Worm (Caenorhabditis elegans) whole organism, L1 larva: Measurements from ENCODE around the gene cox-6C.

Experiments used
- C04F5.9 ChIP-seq: sonication (generic microtip); optimal IDR thresholded peaks from 2 replicates; lab custom pipeline; 2016; ENCODE audit warnings: missing genetic modification characterization, missing compliant biosample characterization
- F16B12.6 ChIP-seq: fragments of 150-350 bp; optimal IDR thresholded peaks from 2 replicates; lab custom pipeline; 2014; ENCODE audit warnings: missing biosample characterization, missing genetic modification characterization
- aha-1 ChIP-seq: fragments of 150-350 bp; optimal IDR thresholded peaks from 2 replicates; lab custom pipeline; 2014; ENCODE audit warnings: missing biosample characterization, missing genetic modification characterization
- elt-2 ChIP-seq: sonication (generic microtip); optimal IDR thresholded peaks from 2 replicates; lab custom pipeline; 2016; ENCODE audit warnings: missing genetic modification characterization, mild to moderate bottlenecking, inconsistent platforms, missing compliant biosample characterization, missing genetic modification reagents
- ets-5 ChIP-seq: fragments of 200-800 bp; sonication (Bioruptor generic); IDR thresholded peaks from 2 replicates; pipeline ENCODE4 v1.3.6; 2022; ENCODE audit warnings: missing genetic modification characterization, missing compliant biosample characterization
- mdl-1 ChIP-seq, 2 experiments: fragments of 150-350 bp; optimal IDR thresholded peaks; 2 replicates each; lab custom pipeline; 2014 to 2017; ENCODE audit warnings: missing biosample characterization in 2 of 2, missing genetic modification characterization in 2 of 2, inconsistent platforms in 1 of 2
- nhr-11 ChIP-seq: fragments of 150-350 bp; optimal IDR thresholded peaks from 2 replicates; lab custom pipeline; 2014; ENCODE audit warnings: missing biosample characterization, missing genetic modification characterization
- nhr-47 ChIP-seq: sonication (generic microtip); optimal IDR thresholded peaks from 2 replicates; lab custom pipeline; 2016; ENCODE audit warnings: mild to moderate bottlenecking, missing genetic modification characterization, moderate library complexity, missing compliant biosample characterization
- unc-62 ChIP-seq: fragments of 150-350 bp; optimal IDR thresholded peaks from 2 replicates; lab custom pipeline; 2014; ENCODE audit warnings: missing biosample characterization, missing genetic modification reagents, missing genetic modification characterization
- unc-86 ChIP-seq: sonication (generic microtip); optimal IDR thresholded peaks from 2 replicates; lab custom pipeline; 2016; ENCODE audit warnings: missing genetic modification characterization, missing compliant biosample characterization

- TF ChIP-seq ets-5 (no peak), C04F5.9 (no peak), aha-1 (tag; lab: Kevin White, UChicago) (no peak), F16B12.6 (tag; lab: Kevin White, UChicago) (no peak), unc-62 (no peak), nhr-47 (tag; lab: Kevin White, UChicago) (no peak), mdl-1 (tag; optimal IDR thresholded peaks at IDR 0.05; lab: Kevin White, UChicago) (no peak), unc-86 (no peak), nhr-11 (tag; lab: Kevin White, UChicago) (no peak), elt-2 (tag; lab: Kevin White, UChicago) (no peak)
Observed at ce11 chrIV:86744-87143, 39.8 kb upstream of the cox-6C start.
